Worm (Caenorhabditis elegans) whole organism, early embryonic: ENCODE data around the gene srsx-31.

Source experiments
- ama-1 ChIP-seq: fragments of 150-350 bp; optimal IDR thresholded peaks from 2 replicates; lab custom pipeline; 2014
- ceh-13 ChIP-seq: fragments of 200-800 bp; sonication (Bioruptor generic); optimal IDR thresholded peaks from 2 replicates; lab custom pipeline; 2018; ENCODE audit warnings: mild to moderate bottlenecking, missing genetic modification characterization, missing compliant biosample characterization
- hnd-1 ChIP-seq: sonication (generic microtip); optimal IDR thresholded peaks from 2 replicates; lab custom pipeline; 2016; ENCODE audit warnings: missing genetic modification characterization, missing compliant biosample characterization
- pes-1 ChIP-seq: fragments of 200-800 bp; sonication (Bioruptor generic); IDR thresholded peaks from 2 replicates; pipeline ENCODE4 v1.3.6; 2022; ENCODE audit warnings: missing genetic modification reagents, missing genetic modification characterization, missing compliant biosample characterization
- tbx-11 ChIP-seq: fragments of 200-800 bp; sonication (Bioruptor generic); IDR thresholded peaks from 2 replicates; pipeline ENCODE4 v1.3.6; 2022; ENCODE audit warnings: missing genetic modification characterization, missing compliant biosample characterization
- tra-4 ChIP-seq: sonication (generic microtip); optimal IDR thresholded peaks from 2 replicates; lab custom pipeline; 2017; ENCODE audit warnings: missing genetic modification characterization, missing compliant biosample characterization

ce11 chrV:11204452-11204851 lies 50.4 kb downstream of the srsx-31 start:
- no peak for TF ChIP-seq tbx-11 (GFP tag; lab: Robert Waterston, UW)
- no peak for TF ChIP-seq ama-1
- TF ChIP-seq pes-1 (GFP tag; lab: Robert Waterston, UW), result no peak
- TF ChIP-seq tra-4 (tag; lab: Kevin White, UChicago), result no peak
- TF ChIP-seq ceh-13 (GFP tag; lab: Kevin White, UChicago), result no peak
- no peak for TF ChIP-seq hnd-1
